Worm (Caenorhabditis elegans): Measurements from ENCODE around the gene T23G4.2.

The T23G4.2 gene

DNA sequence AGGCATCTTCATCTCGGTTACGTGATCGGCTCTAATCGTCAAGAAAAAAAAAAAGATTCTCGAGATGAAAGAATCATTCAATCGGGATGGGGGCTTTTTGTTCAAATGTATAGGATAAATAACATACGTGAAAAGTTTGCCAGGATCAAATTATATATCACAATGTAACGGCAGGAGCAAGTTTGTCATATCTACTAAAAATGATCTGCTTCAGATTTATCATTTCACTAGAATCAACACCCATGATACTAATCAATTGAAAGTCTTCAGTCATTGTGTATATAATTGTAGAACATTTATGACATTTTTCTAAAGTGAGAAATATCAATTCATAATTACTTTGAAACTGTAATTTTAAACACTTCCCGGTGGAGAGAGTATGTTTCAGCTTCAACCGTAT, 7.5 kb upstream of the T23G4.2 start:
- TF ChIP-seq ztf-4 (tag; optimal IDR thresholded peaks at IDR 0.05) (no peak), nfya-1 (tag; optimal IDR thresholded peaks at IDR 0.05; ENCODE audit: insufficient read depth) (peak; percentile 3), ceh-16 (tag; optimal IDR thresholded peaks at IDR 0.05) (no peak)

- TF ChIP-seq nhr-11 (tag; optimal IDR thresholded peaks at IDR 0.05) (no peak), ceh-28 (tag; optimal IDR thresholded peaks at IDR 0.05) (peak; percentile 42), nhr-12 (tag; optimal IDR thresholded peaks at IDR 0.05) (no peak), egl-27 (tag; optimal IDR thresholded peaks at IDR 0.05) (no peak), lsy-12 (tag; optimal IDR thresholded peaks at IDR 0.05) (no peak), daf-12 (tag; optimal IDR thresholded peaks at IDR 0.05) (no peak), ceh-82 (tag; optimal IDR thresholded peaks at IDR 0.05) (no peak), elt-1 (tag; optimal IDR thresholded peaks at IDR 0.05) (peak; percentile 28), snpc-4 (tag; optimal IDR thresholded peaks at IDR 0.05) (peak; percentile 1), nhr-28 (tag; optimal IDR thresholded peaks at IDR 0.05) (no peak), skn-1 (tag; optimal IDR thresholded peaks at IDR 0.05) (no peak), nhr-67 (tag; optimal IDR thresholded peaks at IDR 0.05) (no peak), mdl-1 (tag; optimal IDR thresholded peaks at IDR 0.05) (no peak), mml-1 (tag; optimal IDR thresholded peaks at IDR 0.05) (no peak), nhr-77 (tag; optimal IDR thresholded peaks at IDR 0.05) (no peak), pha-4 (tag; optimal IDR thresholded peaks at IDR 0.05) (no peak), ZK546.5 (tag; optimal IDR thresholded peaks at IDR 0.05) (no peak), ama-1 (optimal IDR thresholded peaks at IDR 0.05) (no peak), nhr-237 (tag; optimal IDR thresholded peaks at IDR 0.05) (no peak), ztf-11 (tag; optimal IDR thresholded peaks at IDR 0.05) (no peak), sea-2 (GFP tag; optimal IDR thresholded peaks at IDR 0.05) (no peak), fkh-10 (GFP tag; optimal IDR thresholded peaks at IDR 0.05) (no peak), nfya-1 (tag; optimal IDR thresholded peaks at IDR 0.05; ENCODE audit: insufficient read depth) (peak; percentile 35), ceh-16 (tag; optimal IDR thresholded peaks at IDR 0.05) (no peak), ztf-4 (tag; optimal IDR thresholded peaks at IDR 0.05) (no peak), nhr-23 (tag; optimal IDR thresholded peaks at IDR 0.05) (no peak), unc-39 (tag; optimal IDR thresholded peaks at IDR 0.05) (no peak), fos-1 (tag; optimal IDR thresholded peaks at IDR 0.05) (no peak), jun-1 (tag; optimal IDR thresholded peaks at IDR 0.05) (no peak), nhr-76 (tag; optimal IDR thresholded peaks at IDR 0.05) (no peak), ceh-9 (tag; optimal IDR thresholded peaks at IDR 0.05) (no peak), R02D3.7 (tag; optimal IDR thresholded peaks at IDR 0.05) (no peak), lin-15B (tag; optimal IDR thresholded peaks at IDR 0.05) (no peak), nhr-43 (tag; optimal IDR thresholded peaks at IDR 0.05; ENCODE audit: poor library complexity, severe bottlenecking) (no peak), zag-1 (tag; optimal IDR thresholded peaks at IDR 0.05) (no peak), hmg-11 (tag; optimal IDR thresholded peaks at IDR 0.05) (peak; percentile 12), elt-3 (tag; optimal IDR thresholded peaks at IDR 0.05) (no peak), eor-1 (tag; optimal IDR thresholded peaks at IDR 0.05) (no peak), egl-5 (tag; optimal IDR thresholded peaks at IDR 0.05) (no peak), aly-2 (tag; optimal IDR thresholded peaks at IDR 0.05) (no peak), lin-39 (tag; optimal IDR thresholded peaks at IDR 0.05) (peak; percentile 99), pqm-1 (tag; optimal IDR thresholded peaks at IDR 0.05) (no peak), fkh-2 (tag; optimal IDR thresholded peaks at IDR 0.05) (no peak), nhr-25 (tag; optimal IDR thresholded peaks at IDR 0.05) (no peak), elt-2 (tag; optimal IDR thresholded peaks at IDR 0.05) (no peak), tbx-2 (tag; optimal IDR thresholded peaks at IDR 0.05) (no peak), unc-62 (GFP tag; optimal IDR thresholded peaks at IDR 0.05) (peak; percentile 98)
These were observed 6.5 kb upstream of the T23G4.2 start for ce11 chrIV:13695720-13696364.

Data from whole organism, L3 larva.